Fruit fly (Drosophila melanogaster) whole organism, embryonic: Measurements from ENCODE around the gene Cpr5C.

Source experiments
- CG10959 ChIP-seq: fragments of 200-800 bp; sonication (Bioruptor generic); IDR thresholded peaks from 2 replicates; pipeline ENCODE4 v1.3.6; 2022; ENCODE audit warnings: missing biosample characterization, missing genetic modification characterization
- CG11504 ChIP-seq: fragments of 200-800 bp; sonication (Bioruptor generic); optimal IDR thresholded peaks from 3 replicates; lab custom pipeline; 2019; ENCODE audit warnings: missing biosample characterization, mild to moderate bottlenecking, missing genetic modification characterization, moderate library complexity
- CG12391 ChIP-seq: fragments of 200-800 bp; sonication (Bioruptor generic); optimal IDR thresholded peaks from 3 replicates; lab custom pipeline; 2018; ENCODE audit warnings: missing biosample characterization, mild to moderate bottlenecking, missing genetic modification characterization, moderate library complexity
- CG13424 ChIP-seq: fragments of 200-800 bp; sonication (Bioruptor generic); optimal IDR thresholded peaks from 2 replicates; lab custom pipeline; 2019; ENCODE audit warnings: missing biosample characterization, mild to moderate bottlenecking, missing genetic modification characterization, moderate library complexity
- CG14710 ChIP-seq: fragments of 200-800 bp; sonication (Bioruptor generic); optimal IDR thresholded peaks from 3 replicates; lab custom pipeline; 2019; ENCODE audit warnings: missing biosample characterization, mild to moderate bottlenecking, missing genetic modification characterization, moderate library complexity
- CG14860 ChIP-seq: fragments of 200-800 bp; sonication (Bioruptor generic); IDR thresholded peaks from 3 replicates; pipeline ENCODE4 v1.3.6; 2022; ENCODE audit warnings: missing biosample characterization, missing genetic modification characterization; ENCODE audit not compliant: partially characterized antibody
- CG15514 ChIP-seq: fragments of 200-800 bp; sonication (Bioruptor generic); optimal IDR thresholded peaks from 3 replicates; lab custom pipeline; 2017; ENCODE audit warnings: missing biosample characterization, missing genetic modification characterization, mild to moderate bottlenecking, moderate library complexity, missing genetic modification reagents
- CG18262 ChIP-seq: fragments of 200-800 bp; optimal IDR thresholded peaks from 3 replicates; lab custom pipeline; 2019; ENCODE audit warnings: missing biosample characterization, mild to moderate bottlenecking, missing genetic modification characterization, moderate library complexity
- CG18599 ChIP-seq: fragments of 200-800 bp; sonication (Bioruptor generic); optimal IDR thresholded peaks from 3 replicates; lab custom pipeline; 2017; ENCODE audit warnings: missing biosample characterization, missing genetic modification characterization, mild to moderate bottlenecking, moderate library complexity, missing genetic modification reagents
- CG2202 ChIP-seq: fragments of 200-800 bp; sonication (Bioruptor generic); optimal IDR thresholded peaks from 2 replicates; lab custom pipeline; 2018; ENCODE audit warnings: missing biosample characterization, mild to moderate bottlenecking, missing genetic modification characterization
- CG2678 ChIP-seq: fragments of 200-800 bp; sonication (Bioruptor generic); optimal IDR thresholded peaks from 3 replicates; lab custom pipeline; 2019; ENCODE audit warnings: missing biosample characterization, mild to moderate bottlenecking, missing genetic modification characterization, moderate library complexity
- CG31441 ChIP-seq: fragments of 200-800 bp; sonication (Bioruptor generic); IDR thresholded peaks from 2 replicates; pipeline ENCODE4 v1.3.6; 2022; ENCODE audit warnings: missing biosample characterization, missing genetic modification characterization
- CG3847 ChIP-seq: fragments of 200-800 bp; sonication (Bioruptor generic); IDR thresholded peaks from 2 replicates; pipeline ENCODE4 v1.3.6; 2022; ENCODE audit warnings: missing biosample characterization, missing genetic modification characterization
- CG4424 ChIP-seq: fragments of 200-800 bp; sonication (Bioruptor generic); optimal IDR thresholded peaks from 3 replicates; lab custom pipeline; 2016; ENCODE audit warnings: missing biosample characterization, missing genetic modification characterization
- CG6654 ChIP-seq: fragments of 200-800 bp; sonication (Bioruptor generic); optimal IDR thresholded peaks from 2 replicates; lab custom pipeline; 2017; ENCODE audit warnings: missing biosample characterization, mild to moderate bottlenecking, missing genetic modification characterization
- CG9876 ChIP-seq: fragments of 200-800 bp; sonication (Bioruptor generic); optimal IDR thresholded peaks from 2 replicates; lab custom pipeline; 2016; ENCODE audit warnings: missing biosample characterization, missing genetic modification characterization
- D19A ChIP-seq: fragments of 200-800 bp; optimal IDR thresholded peaks from 3 replicates; lab custom pipeline; 2019; ENCODE audit warnings: missing biosample characterization, mild to moderate bottlenecking, missing genetic modification characterization, moderate library complexity
- Fer1 ChIP-seq: fragments of 200-800 bp; sonication (Bioruptor generic); optimal IDR thresholded peaks from 2 replicates; lab custom pipeline; 2017; ENCODE audit warnings: missing biosample characterization, mild to moderate bottlenecking, missing genetic modification characterization
- Fer3 ChIP-seq: fragments of 200-800 bp; sonication (Bioruptor generic); optimal IDR thresholded peaks from 2 replicates; lab custom pipeline; 2018; ENCODE audit warnings: missing biosample characterization, mild to moderate bottlenecking, missing genetic modification characterization, moderate library complexity
- Hr51 ChIP-seq, 2 experiments: fragments of 200-800 bp; sonication (Bioruptor generic); optimal IDR thresholded peaks; 2 replicates in 1 of 2; 3 replicates in 1 of 2; lab custom pipeline; 2016 to 2018; ENCODE audit warnings: missing biosample characterization in 2 of 2, missing genetic modification characterization in 2 of 2, mild to moderate bottlenecking in 1 of 2, moderate library complexity in 1 of 2
- MESR4 ChIP-seq: fragments of 200-800 bp; sonication (Bioruptor generic); optimal IDR thresholded peaks from 2 replicates; lab custom pipeline; 2018; ENCODE audit warnings: missing biosample characterization, mild to moderate bottlenecking, missing genetic modification characterization, moderate library complexity
- Meics ChIP-seq: fragments of 200-800 bp; sonication (Bioruptor generic); optimal IDR thresholded peaks from 2 replicates; lab custom pipeline; 2017; ENCODE audit warnings: missing biosample characterization, mild to moderate bottlenecking, missing genetic modification characterization
- Rx ChIP-seq: fragments of 200-800 bp; sonication (Bioruptor generic); IDR thresholded peaks from 2 replicates; pipeline ENCODE4 v1.3.6; 2022; ENCODE audit warnings: missing biosample characterization, missing genetic modification characterization
- Sox102F ChIP-seq: fragments of 200-800 bp; sonication (Bioruptor generic); optimal IDR thresholded peaks from 2 replicates; lab custom pipeline; 2018; ENCODE audit warnings: missing biosample characterization, mild to moderate bottlenecking, missing genetic modification characterization, moderate library complexity
- Xbp1 ChIP-seq: fragments of 200-800 bp; sonication (Bioruptor generic); optimal IDR thresholded peaks from 3 replicates; lab custom pipeline; 2016; ENCODE audit warnings: missing biosample characterization, mild to moderate bottlenecking, missing genetic modification characterization
- bsh ChIP-seq, 2 experiments: fragments of 200-800 bp; sonication (Bioruptor generic); optimal IDR thresholded peaks; 2 replicates each; lab custom pipeline; 2017 to 2018; ENCODE audit warnings: mild to moderate bottlenecking in 2 of 2, missing biosample characterization in 2 of 2, missing genetic modification characterization in 2 of 2, moderate library complexity in 1 of 2
- cwo ChIP-seq: fragments of 200-800 bp; sonication (Bioruptor generic); optimal IDR thresholded peaks from 3 replicates; lab custom pipeline; 2017; ENCODE audit warnings: missing biosample characterization, missing genetic modification characterization, mild to moderate bottlenecking, moderate library complexity, missing genetic modification reagents
- dmrt11E ChIP-seq: fragments of 200-800 bp; sonication (Bioruptor generic); optimal IDR thresholded peaks from 3 replicates; lab custom pipeline; 2018; ENCODE audit warnings: missing biosample characterization, mild to moderate bottlenecking, missing genetic modification characterization, moderate library complexity
- esg ChIP-seq: fragments of 200-800 bp; sonication (Bioruptor generic); conservative IDR thresholded peaks from 2 replicates; pipeline ENCODE4 v1.3.6; 2022; ENCODE audit warnings: missing biosample characterization, missing genetic modification characterization
- fd96Cb ChIP-seq: fragments of 200-800 bp; sonication (Bioruptor generic); optimal IDR thresholded peaks from 2 replicates; lab custom pipeline; 2018; ENCODE audit warnings: missing biosample characterization, mild to moderate bottlenecking, missing genetic modification characterization, moderate library complexity
- gcm2 ChIP-seq: fragments of 200-800 bp; sonication (Bioruptor generic); optimal IDR thresholded peaks from 2 replicates; lab custom pipeline; 2016; ENCODE audit warnings: missing biosample characterization, missing genetic modification characterization
- pfk ChIP-seq: fragments of 200-800 bp; sonication (Bioruptor generic); optimal IDR thresholded peaks from 2 replicates; lab custom pipeline; 2018; ENCODE audit warnings: missing biosample characterization, mild to moderate bottlenecking, missing genetic modification characterization, moderate library complexity
- prd ChIP-seq, 3 experiments: fragments of >200 bp in 2 of 3; fragments of 200-800 bp in 1 of 3; sonication (Bioruptor generic) in 1 of 3; optimal IDR thresholded peaks in 2 of 3; IDR thresholded peaks in 1 of 3; 2 replicates in 2 of 3; 3 replicates in 1 of 3; pipeline versions ENCODE4 v1.3.6 to Lab custom; 2017 to 2022; ENCODE audit warnings: missing biosample characterization in 1 of 3, missing genetic modification characterization in 1 of 3
- scrt ChIP-seq: fragments of 200-800 bp; sonication (Bioruptor generic); optimal IDR thresholded peaks from 2 replicates; lab custom pipeline; 2018; ENCODE audit warnings: missing biosample characterization, mild to moderate bottlenecking, missing genetic modification characterization, moderate library complexity
- sim ChIP-seq: fragments of 200-800 bp; sonication (Bioruptor generic); IDR thresholded peaks from 2 replicates; pipeline ENCODE4 v1.3.6; 2022; ENCODE audit warnings: missing biosample characterization, missing genetic modification characterization
- slbo ChIP-seq: fragments of 200-800 bp; sonication (Bioruptor generic); IDR thresholded peaks from 2 replicates; pipeline ENCODE4 v1.3.6; 2022; ENCODE audit warnings: missing biosample characterization, missing genetic modification characterization
- sqz ChIP-seq: fragments of 200-800 bp; sonication (Bioruptor generic); optimal IDR thresholded peaks from 3 replicates; lab custom pipeline; 2018; ENCODE audit warnings: missing biosample characterization, mild to moderate bottlenecking, missing genetic modification characterization
- unpg ChIP-seq: fragments of 200-800 bp; sonication (Bioruptor generic); optimal IDR thresholded peaks from 3 replicates; lab custom pipeline; 2018; ENCODE audit warnings: missing biosample characterization, mild to moderate bottlenecking, missing genetic modification characterization, moderate library complexity
- zen ChIP-seq: fragments of 200-800 bp; sonication (Bioruptor generic); optimal IDR thresholded peaks from 3 replicates; lab custom pipeline; 2018; ENCODE audit warnings: missing biosample characterization, mild to moderate bottlenecking, missing genetic modification characterization, moderate library complexity
- zfh1 ChIP-seq: fragments of 200-800 bp; sonication (Bioruptor generic); IDR thresholded peaks from 3 replicates; pipeline ENCODE4 v1.3.6; 2022; ENCODE audit warnings: missing biosample characterization, missing genetic modification characterization
- zfh2 ChIP-seq: fragments of 200-800 bp; sonication (Bioruptor generic); optimal IDR thresholded peaks from 2 replicates; lab custom pipeline; 2016; ENCODE audit warnings: missing biosample characterization, missing genetic modification characterization

Cpr5C gene

DNA sequence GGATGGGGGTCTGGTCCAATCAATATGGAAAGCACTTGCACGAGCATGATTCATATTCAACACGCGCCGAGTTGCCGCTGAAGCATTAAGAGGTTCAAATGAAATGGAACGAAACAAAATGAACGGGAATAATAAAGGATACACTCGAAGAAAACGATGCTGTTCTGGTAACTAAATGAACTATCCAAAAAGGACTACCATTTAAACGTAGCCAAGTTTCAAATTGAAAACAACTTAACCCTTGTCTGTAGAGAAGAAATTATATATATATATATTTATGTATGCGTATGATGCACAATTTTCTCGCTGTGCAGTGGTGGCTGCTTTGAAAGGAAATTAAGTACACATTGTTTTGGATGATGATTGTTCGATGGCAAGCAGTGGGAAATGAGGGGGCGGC, 48.2 kb downstream of the Cpr5C start (continued):
- TF ChIP-seq CG2678: peak; percentile 47
- TF ChIP-seq Rx (GFP tag; lab: Robert Waterston, UW): no peak
- TF ChIP-seq Sox102F (GFP tag; lab: Kevin White, UChicago): peak; percentile 16
- TF ChIP-seq CG18262 (tag; lab: Kevin White, UChicago): peak; percentile 5
- no peak for TF ChIP-seq gcm2 (GFP tag; lab: Kevin White, UChicago)
- TF ChIP-seq dmrt11E (tag; lab: Kevin White, UChicago): no peak
- no peak for TF ChIP-seq CG9876
- TF ChIP-seq CG15514 (GFP tag; lab: Kevin White, UChicago): peak; percentile 0
- no peak for TF ChIP-seq CG2202 (tag; lab: Kevin White, UChicago)
- peak; percentile 18 for TF ChIP-seq zen (tag; lab: Kevin White, UChicago)
- TF ChIP-seq bsh (GFP tag; optimal IDR thresholded peaks at IDR 0.05; lab: Kevin White, UChicago): peak in 1 of 2 experiments; percentile 20
- peak; percentile 27 for TF ChIP-seq Fer3 (tag; lab: Kevin White, UChicago)
- TF ChIP-seq esg (GFP tag; lab: Robert Waterston, UW): 0 out of 2 replicates have a peak, but pooled peaks have one; percentile 14
- TF ChIP-seq CG6654 (GFP tag; lab: Kevin White, UChicago): no peak
- peak; percentile 9; the same call in 1 of the 2 replicates for TF ChIP-seq CG3847
- no peak for TF ChIP-seq prd (optimal IDR thresholded peaks at IDR 0.05; lab: Kevin White, UChicago)
- peak; percentile 50; the same call in 2 of the 3 replicates for TF ChIP-seq prd (GFP tag; IDR thresholded peaks at IDR 0.05; lab: Robert Waterston, UW)
- peak; percentile 3 for TF ChIP-seq Meics (GFP tag; lab: Kevin White, UChicago)
- TF ChIP-seq CG14860 (GFP tag; lab: Robert Waterston, UW): no peak
- TF ChIP-seq CG13424 (tag; lab: Kevin White, UChicago): peak; percentile 1
- no peak for TF ChIP-seq sqz (GFP tag; lab: Kevin White, UChicago)
- peak; percentile 38; the same call in 1 of the 2 replicates for TF ChIP-seq slbo
- TF ChIP-seq zfh2 (GFP tag; lab: Kevin White, UChicago): no peak
- TF ChIP-seq CG14710 (tag; lab: Kevin White, UChicago): peak; percentile 2
- peak; percentile 10 for TF ChIP-seq unpg (GFP tag; lab: Kevin White, UChicago)
- TF ChIP-seq D19A (tag; lab: Kevin White, UChicago): peak; percentile 0
- TF ChIP-seq CG10959: 0 out of 2 replicates have a peak, but pooled peaks have one; percentile 16
- TF ChIP-seq scrt: peak; percentile 13
- peak in 1 of 2 experiments; percentile 9 for TF ChIP-seq Hr51 (GFP tag; optimal IDR thresholded peaks at IDR 0.05; lab: Kevin White, UChicago)
- TF ChIP-seq CG12391: peak; percentile 24
- 0 out of 2 replicates have a peak, but pooled peaks have one; percentile 27 for TF ChIP-seq CG31441 (GFP tag; lab: Robert Waterston, UW)
- TF ChIP-seq CG4424: no peak
- no peak for TF ChIP-seq MESR4 (GFP tag; lab: Kevin White, UChicago)
- peak; percentile 7; the same call in 1 of the 3 replicates for TF ChIP-seq zfh1 (GFP tag; lab: Robert Waterston, UW)
- peak; percentile 49 for TF ChIP-seq CG11504
- peak; percentile 6 for TF ChIP-seq Xbp1 (GFP tag; lab: Kevin White, UChicago)
- TF ChIP-seq CG18599 (GFP tag; lab: Kevin White, UChicago): peak; percentile 50
- TF ChIP-seq Fer1: peak; percentile 29
- peak; percentile 14 for TF ChIP-seq fd96Cb (tag; lab: Kevin White, UChicago)
- TF ChIP-seq sim (GFP tag; lab: Robert Waterston, UW): no peak
- TF ChIP-seq pfk (GFP tag; lab: Kevin White, UChicago): no peak
- TF ChIP-seq cwo (GFP tag; lab: Kevin White, UChicago): peak; percentile 16
